Worm (Caenorhabditis elegans): Measurements from ENCODE around the gene F35H10.10.

DNA sequence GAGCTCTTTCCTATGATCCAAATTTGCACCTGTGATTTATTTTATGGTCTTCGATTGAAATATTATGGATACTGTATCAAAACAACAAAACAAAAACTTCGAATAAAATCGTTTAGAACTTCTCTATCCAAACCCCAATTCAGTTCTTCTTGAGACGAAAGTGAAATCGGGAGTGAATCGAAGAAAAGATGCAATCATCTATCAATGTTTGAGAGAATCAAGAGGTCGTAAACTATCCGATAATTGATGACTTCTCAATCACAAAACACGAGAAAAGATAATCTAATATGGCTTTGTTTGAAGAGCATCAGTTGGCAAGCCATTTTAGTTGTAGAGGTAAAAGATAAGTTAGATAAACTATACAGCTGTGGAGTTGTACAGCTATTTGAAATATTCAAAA, 5.1 kb upstream of the F35H10.10 start:
- no peak for TF ChIP-seq lsl-1 (GFP tag; optimal IDR thresholded peaks at IDR 0.05)
- no peak for TF ChIP-seq unc-62 (GFP tag; optimal IDR thresholded peaks at IDR 0.05)
- TF ChIP-seq snpc-4 (GFP tag; optimal IDR thresholded peaks at IDR 0.05) = no peak
- no peak for TF ChIP-seq snpc-4 (tag; optimal IDR thresholded peaks at IDR 0.05)
- TF ChIP-seq T26A5.8 (tag; optimal IDR thresholded peaks at IDR 0.05) = no peak
- no peak for TF ChIP-seq F22D6.2 (tag; optimal IDR thresholded peaks at IDR 0.05)

Data from whole organism, young adult.